Fruit fly (Drosophila melanogaster) whole organism, embryonic: ENCODE data around the gene CG7378.

Source experiments
- Atf6 ChIP-seq: fragments of 200-800 bp; sonication (Bioruptor generic); IDR thresholded peaks from 2 replicates; pipeline ENCODE4 v1.3.6; 2022; ENCODE audit warnings: missing biosample characterization, missing genetic modification characterization
- BEAF-32 ChIP-seq: fragments of 200-800 bp; sonication (Bioruptor generic); optimal IDR thresholded peaks from 3 replicates; lab custom pipeline; 2017; ENCODE audit warnings: missing biosample characterization, missing genetic modification characterization, mild to moderate bottlenecking, moderate library complexity, missing genetic modification reagents
- CG10267 ChIP-seq: fragments of 200-800 bp; sonication (Bioruptor generic); optimal IDR thresholded peaks from 2 replicates; lab custom pipeline; 2018; ENCODE audit warnings: missing biosample characterization, mild to moderate bottlenecking, missing genetic modification characterization, moderate library complexity
- CG12155 ChIP-seq: fragments of 200-800 bp; sonication (Bioruptor generic); optimal IDR thresholded peaks from 3 replicates; lab custom pipeline; 2016; ENCODE audit warnings: missing biosample characterization, missing genetic modification characterization
- CG12299 ChIP-seq: fragments of 200-800 bp; sonication (Bioruptor generic); optimal IDR thresholded peaks from 2 replicates; lab custom pipeline; 2018; ENCODE audit warnings: missing biosample characterization, mild to moderate bottlenecking, missing genetic modification characterization
- CG12659 ChIP-seq: fragments of 200-800 bp; sonication (Bioruptor generic); optimal IDR thresholded peaks from 3 replicates; lab custom pipeline; 2017; ENCODE audit warnings: mild to moderate bottlenecking, missing biosample characterization, missing genetic modification reagents, missing genetic modification characterization
- CG13894 ChIP-seq: fragments of 200-800 bp; sonication (Bioruptor generic); optimal IDR thresholded peaks from 3 replicates; lab custom pipeline; 2018; ENCODE audit warnings: missing biosample characterization, mild to moderate bottlenecking, missing genetic modification characterization, moderate library complexity
- CG15479 ChIP-seq: fragments of 200-800 bp; sonication (Bioruptor generic); optimal IDR thresholded peaks from 3 replicates; lab custom pipeline; 2019; ENCODE audit warnings: missing biosample characterization, mild to moderate bottlenecking, missing genetic modification characterization, moderate library complexity
- CG15514 ChIP-seq: fragments of 200-800 bp; sonication (Bioruptor generic); optimal IDR thresholded peaks from 3 replicates; lab custom pipeline; 2017; ENCODE audit warnings: missing biosample characterization, missing genetic modification characterization, mild to moderate bottlenecking, moderate library complexity, missing genetic modification reagents
- CG1603 ChIP-seq: fragments of 200-800 bp; sonication (Bioruptor generic); optimal IDR thresholded peaks from 2 replicates; lab custom pipeline; 2019; ENCODE audit warnings: missing biosample characterization, mild to moderate bottlenecking, missing genetic modification characterization, moderate library complexity
- CG17829 ChIP-seq: fragments of 200-800 bp; optimal IDR thresholded peaks from 2 replicates; lab custom pipeline; 2019; ENCODE audit warnings: missing biosample characterization, mild to moderate bottlenecking, missing genetic modification characterization, moderate library complexity
- CG18599 ChIP-seq: fragments of 200-800 bp; sonication (Bioruptor generic); optimal IDR thresholded peaks from 3 replicates; lab custom pipeline; 2017; ENCODE audit warnings: missing biosample characterization, missing genetic modification characterization, mild to moderate bottlenecking, moderate library complexity, missing genetic modification reagents
- CG2116 ChIP-seq: fragments of 200-800 bp; sonication (Bioruptor generic); optimal IDR thresholded peaks from 3 replicates; lab custom pipeline; 2018; ENCODE audit warnings: missing biosample characterization, mild to moderate bottlenecking, missing genetic modification characterization
- CG2712 ChIP-seq: fragments of 200-800 bp; optimal IDR thresholded peaks from 3 replicates; lab custom pipeline; 2019; ENCODE audit warnings: missing biosample characterization, mild to moderate bottlenecking, missing genetic modification characterization, moderate library complexity
- CG31441 ChIP-seq: fragments of 200-800 bp; sonication (Bioruptor generic); IDR thresholded peaks from 2 replicates; pipeline ENCODE4 v1.3.6; 2022; ENCODE audit warnings: missing biosample characterization, missing genetic modification characterization
- CG32532 ChIP-seq: fragments of 200-800 bp; sonication (Bioruptor generic); IDR thresholded peaks from 2 replicates; pipeline ENCODE4 v1.3.6; 2022; ENCODE audit warnings: missing biosample characterization, missing genetic modification characterization
- CG33213 ChIP-seq: fragments of 200-800 bp; sonication (Bioruptor generic); optimal IDR thresholded peaks from 3 replicates; lab custom pipeline; 2016; ENCODE audit warnings: missing biosample characterization, missing genetic modification characterization
- CG42726 ChIP-seq: fragments of 200-800 bp; sonication (Bioruptor generic); IDR thresholded peaks from 2 replicates; pipeline ENCODE4 v1.3.6; 2022; ENCODE audit warnings: missing biosample characterization, missing genetic modification characterization; ENCODE audit not compliant: partially characterized antibody
- CG4617 ChIP-seq: fragments of 200-800 bp; sonication (Bioruptor generic); optimal IDR thresholded peaks from 3 replicates; lab custom pipeline; 2016; ENCODE audit warnings: missing biosample characterization, missing genetic modification characterization, borderline replicate concordance
- CG5180 ChIP-seq: fragments of 200-800 bp; sonication (Bioruptor generic); optimal IDR thresholded peaks from 3 replicates; lab custom pipeline; 2017; ENCODE audit warnings: missing biosample characterization, missing genetic modification characterization, mild to moderate bottlenecking, moderate library complexity, missing genetic modification reagents
- CG6791 ChIP-seq: fragments of 200-800 bp; sonication (Bioruptor generic); IDR thresholded peaks from 3 replicates; pipeline ENCODE4 v1.3.6; 2022; ENCODE audit warnings: missing biosample characterization, missing genetic modification characterization; ENCODE audit not compliant: partially characterized antibody
- CG8281 ChIP-seq: fragments of 200-800 bp; sonication (Bioruptor generic); optimal IDR thresholded peaks from 2 replicates; lab custom pipeline; 2018; ENCODE audit warnings: missing biosample characterization, mild to moderate bottlenecking, missing genetic modification characterization, moderate library complexity
- Dad ChIP-seq: fragments of 200-800 bp; sonication (Bioruptor generic); optimal IDR thresholded peaks from 3 replicates; lab custom pipeline; 2016; ENCODE audit warnings: missing biosample characterization, missing genetic modification characterization
- Ets97D ChIP-seq: fragments of 200-800 bp; sonication (Bioruptor generic); optimal IDR thresholded peaks from 3 replicates; lab custom pipeline; 2016; ENCODE audit warnings: missing biosample characterization, missing genetic modification characterization
- HLH4C ChIP-seq: fragments of 200-800 bp; sonication (Bioruptor generic); IDR thresholded peaks from 3 replicates; pipeline ENCODE4 v1.3.6; 2022; ENCODE audit warnings: missing biosample characterization, missing genetic modification characterization; ENCODE audit not compliant: partially characterized antibody
- MESR4 ChIP-seq: fragments of 200-800 bp; sonication (Bioruptor generic); optimal IDR thresholded peaks from 2 replicates; lab custom pipeline; 2018; ENCODE audit warnings: missing biosample characterization, mild to moderate bottlenecking, missing genetic modification characterization, moderate library complexity
- Myb ChIP-seq: fragments of 200-800 bp; sonication (Bioruptor generic); optimal IDR thresholded peaks from 2 replicates; lab custom pipeline; 2016; ENCODE audit warnings: missing biosample characterization, missing genetic modification characterization
- NC2β ChIP-seq: fragments of 200-800 bp; sonication (Bioruptor generic); optimal IDR thresholded peaks from 2 replicates; lab custom pipeline; 2016; ENCODE audit warnings: missing biosample characterization, missing genetic modification characterization
- Opbp ChIP-seq: fragments of 200-800 bp; sonication (Bioruptor generic); IDR thresholded peaks from 3 replicates; pipeline ENCODE4 v1.3.6; 2022; ENCODE audit warnings: missing biosample characterization, missing genetic modification characterization; ENCODE audit not compliant: partially characterized antibody
- Scr ChIP-seq: fragments of 200-800 bp; sonication (Bioruptor generic); IDR thresholded peaks from 2 replicates; pipeline ENCODE4 v1.3.6; 2022; ENCODE audit warnings: missing biosample characterization, missing genetic modification characterization; ENCODE audit not compliant: partially characterized antibody
- Sin3A ChIP-seq: fragments of >200 bp; optimal IDR thresholded peaks from 2 replicates; lab custom pipeline; 2018
- Sry-δ ChIP-seq: fragments of 200-800 bp; sonication (Bioruptor generic); optimal IDR thresholded peaks from 2 replicates; lab custom pipeline; 2016; ENCODE audit warnings: missing biosample characterization, missing genetic modification characterization
- al ChIP-seq: fragments of 200-800 bp; sonication (Bioruptor generic); IDR thresholded peaks from 2 replicates; pipeline ENCODE4 v1.3.6; 2022; ENCODE audit warnings: missing biosample characterization, missing genetic modification characterization
- ap ChIP-seq: fragments of 200-800 bp; sonication (Bioruptor generic); IDR thresholded peaks from 2 replicates; pipeline ENCODE4 v1.3.6; 2022; ENCODE audit warnings: missing biosample characterization, missing genetic modification characterization
- ato ChIP-seq: fragments of 200-800 bp; sonication (Bioruptor generic); IDR thresholded peaks from 2 replicates; pipeline ENCODE4 v1.3.6; 2022; ENCODE audit warnings: missing biosample characterization, missing genetic modification characterization; ENCODE audit not compliant: partially characterized antibody
- bbx ChIP-seq: fragments of 200-800 bp; sonication (Bioruptor generic); IDR thresholded peaks from 2 replicates; pipeline ENCODE4 v1.3.6; 2022; ENCODE audit warnings: missing biosample characterization, missing genetic modification characterization; ENCODE audit not compliant: partially characterized antibody
- dm ChIP-seq: fragments of 200-800 bp; sonication (Bioruptor generic); optimal IDR thresholded peaks from 3 replicates; lab custom pipeline; 2016; ENCODE audit warnings: missing biosample characterization, missing genetic modification characterization
- dmrt11E ChIP-seq: fragments of 200-800 bp; sonication (Bioruptor generic); optimal IDR thresholded peaks from 3 replicates; lab custom pipeline; 2018; ENCODE audit warnings: missing biosample characterization, mild to moderate bottlenecking, missing genetic modification characterization, moderate library complexity
- exex ChIP-seq: fragments of 200-800 bp; sonication (Bioruptor generic); optimal IDR thresholded peaks from 4 replicates; lab custom pipeline; 2018; ENCODE audit warnings: missing biosample characterization, mild to moderate bottlenecking, missing genetic modification characterization, moderate library complexity
- hbn ChIP-seq: fragments of 200-800 bp; sonication (Bioruptor generic); IDR thresholded peaks from 2 replicates; pipeline ENCODE4 v1.3.6; 2022; ENCODE audit warnings: missing biosample characterization, missing genetic modification characterization; ENCODE audit not compliant: partially characterized antibody
- lab ChIP-seq: fragments of 200-800 bp; sonication (Bioruptor generic); optimal IDR thresholded peaks from 3 replicates; lab custom pipeline; 2017; ENCODE audit warnings: missing biosample characterization, missing genetic modification characterization, mild to moderate bottlenecking, moderate library complexity, missing genetic modification reagents
- lbe ChIP-seq: fragments of 200-800 bp; sonication (Bioruptor generic); optimal IDR thresholded peaks from 2 replicates; lab custom pipeline; 2016; ENCODE audit warnings: missing biosample characterization, mild to moderate bottlenecking, missing genetic modification characterization
- phol ChIP-seq: fragments of 200-800 bp; sonication (Bioruptor generic); optimal IDR thresholded peaks from 3 replicates; lab custom pipeline; 2018; ENCODE audit warnings: missing biosample characterization, mild to moderate bottlenecking, missing genetic modification characterization, moderate library complexity
- row ChIP-seq: fragments of 200-800 bp; sonication (Bioruptor generic); IDR thresholded peaks from 3 replicates; pipeline ENCODE4 v1.3.6; 2022; ENCODE audit warnings: missing biosample characterization, missing genetic modification characterization
- sob ChIP-seq: fragments of 200-800 bp; sonication (Bioruptor generic); IDR thresholded peaks from 2 replicates; pipeline ENCODE4 v1.3.6; 2022; ENCODE audit warnings: missing biosample characterization, missing genetic modification characterization
- unpg ChIP-seq: fragments of 200-800 bp; sonication (Bioruptor generic); optimal IDR thresholded peaks from 3 replicates; lab custom pipeline; 2018; ENCODE audit warnings: missing biosample characterization, mild to moderate bottlenecking, missing genetic modification characterization, moderate library complexity
- vvl ChIP-seq: fragments of 200-800 bp; sonication (Bioruptor generic); IDR thresholded peaks from 2 replicates; pipeline ENCODE4 v1.3.6; 2022; ENCODE audit warnings: missing biosample characterization, missing genetic modification characterization

CG7378 gene

DNA sequence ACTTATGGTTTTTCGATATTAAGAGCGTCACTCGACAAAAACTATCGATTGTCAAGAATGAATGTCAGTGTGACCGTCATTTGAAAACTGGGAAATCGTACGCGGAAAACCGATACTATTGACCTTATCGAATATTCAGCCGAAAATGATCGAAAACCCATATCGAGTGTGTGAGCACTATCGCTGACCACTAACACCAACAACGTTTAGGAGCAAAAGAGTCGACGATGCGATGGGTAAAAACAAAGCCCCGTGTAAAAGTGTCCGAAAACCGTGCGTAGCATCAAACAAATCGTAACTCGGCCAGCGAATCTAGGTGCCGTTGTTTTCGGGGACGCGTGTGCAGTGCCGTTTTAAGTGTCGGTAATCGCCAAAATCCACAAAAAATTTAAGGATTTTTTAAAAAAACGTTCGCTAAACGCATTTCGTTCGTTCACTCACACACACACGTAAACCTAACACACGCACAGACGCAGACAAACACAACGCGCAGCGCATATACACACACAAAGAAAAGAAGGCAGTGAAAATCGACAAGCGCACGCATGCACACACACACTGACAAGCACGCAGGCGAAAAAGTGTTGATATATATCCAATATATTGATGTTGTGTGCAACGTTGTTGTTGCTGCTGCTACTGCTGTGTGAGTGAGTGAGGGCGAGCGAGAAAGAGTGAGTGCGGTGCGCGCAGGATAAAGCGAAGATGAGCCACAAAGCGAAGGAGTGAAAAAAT is 36.3 kb upstream of the CG7378 start, which contains the start of the genes CG7326 and Dora (continued):
- peak; percentile 82 for TF ChIP-seq CG15514 (GFP tag; lab: Kevin White, UChicago)
- peak; percentile 7 for TF ChIP-seq dm (GFP tag; lab: Kevin White, UChicago)
- TF ChIP-seq CG10267 (tag; lab: Kevin White, UChicago), result peak; percentile 48
- peak; percentile 1 for TF ChIP-seq unpg (GFP tag; lab: Kevin White, UChicago)
- TF ChIP-seq al (GFP tag; lab: Robert Waterston, UW), result no peak
- TF ChIP-seq CG1603 (tag; lab: Kevin White, UChicago), result peak; percentile 74
- TF ChIP-seq CG12299 (tag; lab: Kevin White, UChicago), result peak; percentile 16
- TF ChIP-seq CG17829 (tag; lab: Kevin White, UChicago), result peak; percentile 43
- TF ChIP-seq CG12155 (GFP tag; lab: Kevin White, UChicago), result peak; percentile 28
- no peak for TF ChIP-seq Dad (GFP tag; lab: Kevin White, UChicago)
- TF ChIP-seq row, result peak; percentile 54
- TF ChIP-seq CG2712 (tag; lab: Kevin White, UChicago), result peak; percentile 63
- TF ChIP-seq Ets97D (GFP tag; lab: Kevin White, UChicago), result peak; percentile 61
- TF ChIP-seq ap, result no peak
- TF ChIP-seq CG2116 (GFP tag; lab: Kevin White, UChicago), result peak; percentile 81
- peak; percentile 94 for TF ChIP-seq HLH4C (GFP tag; lab: Robert Waterston, UW)
- TF ChIP-seq BEAF-32 (GFP tag; lab: Kevin White, UChicago), result peak; percentile 92
- peak; percentile 56 for TF ChIP-seq Myb
- peak; percentile 80 for TF ChIP-seq MESR4 (GFP tag; lab: Kevin White, UChicago)
- TF ChIP-seq Sin3A (lab: Kevin White, UChicago), result peak; percentile 50
- TF ChIP-seq lab, result no peak
- TF ChIP-seq Sry-δ (GFP tag; lab: Kevin White, UChicago), result peak; percentile 92
- peak; percentile 8 for TF ChIP-seq NC2β
- TF ChIP-seq CG5180 (GFP tag; lab: Kevin White, UChicago), result no peak
- peak; percentile 35 for TF ChIP-seq CG13894 (tag; lab: Kevin White, UChicago)
- peak; percentile 12 for TF ChIP-seq phol (tag; lab: Kevin White, UChicago)
- peak; percentile 25 for TF ChIP-seq lbe (GFP tag; lab: Kevin White, UChicago)
- peak; percentile 91 for TF ChIP-seq Opbp (GFP tag; lab: Robert Waterston, UW)
- peak; percentile 26; the same call in 1 of the 2 replicates for TF ChIP-seq sob
- TF ChIP-seq CG42726 (GFP tag; lab: Robert Waterston, UW), result peak; percentile 77; the same call in 1 of the 2 replicates
- peak; percentile 87 for TF ChIP-seq Scr (GFP tag; lab: Robert Waterston, UW)
- no peak for TF ChIP-seq CG18599 (GFP tag; lab: Kevin White, UChicago)
- TF ChIP-seq hbn, result peak; percentile 91
- TF ChIP-seq bbx (GFP tag; lab: Robert Waterston, UW), result peak; percentile 93
- peak; percentile 26; the same call in 1 of the 2 replicates for TF ChIP-seq vvl
- TF ChIP-seq CG32532 (GFP tag; lab: Robert Waterston, UW), result 0 out of 2 replicates have a peak, but pooled peaks have one; percentile 6
- TF ChIP-seq CG12659, result peak; percentile 75
- peak; percentile 82 for TF ChIP-seq CG15479 (GFP tag; lab: Kevin White, UChicago)
- peak; percentile 94 for TF ChIP-seq ato (GFP tag; lab: Robert Waterston, UW)
- no peak for TF ChIP-seq CG31441 (GFP tag; lab: Robert Waterston, UW)
- no peak for TF ChIP-seq exex (tag; lab: Kevin White, UChicago)
- peak; percentile 54 for TF ChIP-seq CG4617 (GFP tag; lab: Kevin White, UChicago)
- peak; percentile 64 for TF ChIP-seq CG33213 (GFP tag; lab: Kevin White, UChicago)
- no peak for TF ChIP-seq Atf6 (GFP tag; lab: Robert Waterston, UW)
- peak; percentile 94 for TF ChIP-seq CG6791 (GFP tag; lab: Robert Waterston, UW)
- peak; percentile 15 for TF ChIP-seq dmrt11E (tag; lab: Kevin White, UChicago)
- peak; percentile 5 for TF ChIP-seq CG8281 (tag; lab: Kevin White, UChicago)
